Fruit fly (Drosophila melanogaster): ENCODE measurements around the gene gish.

DNA sequence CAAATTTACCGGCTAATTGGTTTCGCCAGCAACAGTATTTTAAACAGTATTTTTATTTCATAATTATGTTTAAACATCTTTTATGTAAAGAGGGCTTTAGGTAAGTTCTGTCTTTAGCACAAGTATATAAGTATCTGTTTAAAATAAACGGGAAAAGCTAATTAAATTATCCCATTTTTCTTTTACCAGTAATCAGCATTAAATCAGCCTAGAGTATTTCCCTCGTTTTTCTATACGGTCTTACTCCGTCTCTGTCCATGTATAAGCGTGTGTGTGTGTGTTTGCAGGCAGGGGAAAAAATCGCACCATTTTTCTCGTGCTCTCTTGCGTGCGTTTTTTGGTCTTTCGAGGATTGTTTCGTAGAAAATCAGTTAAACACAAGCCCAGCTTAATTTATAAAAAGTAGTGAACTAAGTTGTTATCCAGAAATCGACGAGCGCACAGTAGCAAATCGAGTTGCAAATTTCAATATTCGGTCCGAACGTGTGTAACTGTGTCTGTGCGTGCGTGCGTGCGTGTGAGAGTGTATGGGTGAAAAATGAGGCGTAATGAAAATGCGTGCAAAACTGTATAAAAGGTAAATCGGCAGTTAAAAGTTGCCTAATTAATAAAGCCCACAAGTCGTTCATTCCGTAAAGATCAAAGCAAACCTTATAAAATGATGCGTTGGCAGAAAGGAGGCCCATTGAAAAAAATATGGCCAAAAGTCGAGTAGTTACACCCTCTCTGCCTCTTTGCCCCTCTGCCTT is 676 bp downstream of the gish start:
- TF ChIP-seq cic (GFP tag; optimal IDR thresholded peaks at IDR 0.05) (no peak), CG5204 (GFP tag; optimal IDR thresholded peaks at IDR 0.05) (no peak)
